Fruit fly (Drosophila melanogaster): ENCODE data around the gene RhoBTB.

- TF ChIP-seq CG8119 (GFP tag; IDR thresholded peaks at IDR 0.05) (no peak), CG6792 (GFP tag; optimal IDR thresholded peaks at IDR 0.05) (no peak), CG11902 (GFP tag; optimal IDR thresholded peaks at IDR 0.05) (no peak), pdm3 (GFP tag; optimal IDR thresholded peaks at IDR 0.05) (no peak), fkh (GFP tag; optimal IDR thresholded peaks at IDR 0.05) (no peak), CG3032 (tag; optimal IDR thresholded peaks at IDR 0.05) (no peak)
Observed at dm6 chr3L:20354872-20355271, 21.2 kb upstream of the RhoBTB start.
